Worm (Caenorhabditis elegans): ENCODE data around the gene C16D9.9.

DNA sequence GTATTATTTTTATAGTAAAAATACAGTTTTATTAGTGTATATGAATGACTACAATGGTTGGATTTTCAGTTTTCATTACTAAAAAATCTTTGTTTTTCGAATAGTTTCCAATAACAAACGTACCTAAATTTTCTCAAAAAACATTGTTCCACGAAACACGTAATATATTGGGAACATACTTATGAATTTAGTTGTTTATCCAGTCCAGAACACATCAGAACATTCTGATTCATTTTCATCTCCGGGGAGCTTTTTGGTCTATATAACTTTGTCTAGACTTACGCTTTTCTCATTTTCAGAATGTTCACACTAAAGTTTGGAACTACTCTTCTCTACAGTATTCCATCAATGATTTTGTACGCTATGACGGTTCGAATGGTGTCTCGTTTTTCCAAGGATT, 27.7 kb downstream of the C16D9.9 start, which contains the start of gene srg-33:
- no peak for TF ChIP-seq pha-4 (tag; optimal IDR thresholded peaks at IDR 0.05)
- no peak for TF ChIP-seq elt-4 (tag; optimal IDR thresholded peaks at IDR 0.05)
- TF ChIP-seq zip-5 (tag; optimal IDR thresholded peaks at IDR 0.05) = no peak
- TF ChIP-seq hlh-13 (GFP tag; optimal IDR thresholded peaks at IDR 0.05) = no peak
- TF ChIP-seq elt-2 (tag; optimal IDR thresholded peaks at IDR 0.05) = no peak
- no peak for TF ChIP-seq ceh-9 (tag; optimal IDR thresholded peaks at IDR 0.05)
- no peak for TF ChIP-seq F13H6.1 (tag; optimal IDR thresholded peaks at IDR 0.05)
- TF ChIP-seq nhr-11 (tag; optimal IDR thresholded peaks at IDR 0.05) = no peak
- no peak for TF ChIP-seq madf-2 (tag; optimal IDR thresholded peaks at IDR 0.05)
- no peak for TF ChIP-seq pax-1 (tag; optimal IDR thresholded peaks at IDR 0.05)
- TF ChIP-seq pag-3 (tag; optimal IDR thresholded peaks at IDR 0.05; ENCODE audit: borderline replicate concordance) = no peak

All from whole organism, late embryonic.